Fruit fly (Drosophila melanogaster) S2 (cell line): ENCODE data around the gene Imp.

ENCODE experiments used
- CG8478 ChIP-seq: fragments of >200 bp; optimal IDR thresholded peaks from 2 replicates; lab custom pipeline; 2018
- CTCF ChIP-seq, 2 experiments: fragments of >200 bp; optimal IDR thresholded peaks; 2 replicates each; lab custom pipeline; 2018

- no peak for TF ChIP-seq CTCF (optimal IDR thresholded peaks at IDR 0.05; lab: Kevin White, UChicago)
- TF ChIP-seq CG8478 (lab: Kevin White, UChicago) = no peak
These were observed 68.0 kb downstream of the Imp start for dm6 chrX:10756026-10756561.
